Fruit fly (Drosophila melanogaster) whole organism, embryonic: ENCODE data around the gene ftz-f1.
A peak's percentile ranks its signal among the peaks of the same experiment; 100 is the strongest.

Experiments used
- Bdp1 ChIP-seq: fragments of 200-800 bp; sonication (Bioruptor generic); optimal IDR thresholded peaks from 3 replicates; lab custom pipeline; 2016; ENCODE audit warnings: missing biosample characterization, missing genetic modification characterization
- CG10321 ChIP-seq: fragments of 200-800 bp; sonication (Bioruptor generic); IDR thresholded peaks from 2 replicates; pipeline ENCODE4 v1.3.6; 2022; ENCODE audit warnings: missing biosample characterization, missing genetic modification characterization
- CG10366 ChIP-seq: fragments of 200-800 bp; sonication (Bioruptor generic); IDR thresholded peaks from 2 replicates; pipeline ENCODE4 v1.3.6; 2022; ENCODE audit warnings: missing biosample characterization, missing genetic modification characterization
- CG10431 ChIP-seq: fragments of 200-800 bp; sonication (Bioruptor generic); optimal IDR thresholded peaks from 3 replicates; lab custom pipeline; 2018; ENCODE audit warnings: missing biosample characterization, mild to moderate bottlenecking, missing genetic modification characterization
- CG10654 ChIP-seq: fragments of 200-800 bp; sonication (Bioruptor generic); optimal IDR thresholded peaks from 2 replicates; lab custom pipeline; 2016; ENCODE audit warnings: missing biosample characterization, missing genetic modification characterization
- CG11696 ChIP-seq: fragments of 200-800 bp; sonication (Bioruptor generic); IDR thresholded peaks from 2 replicates; pipeline ENCODE4 v1.3.6; 2022; ENCODE audit warnings: missing biosample characterization, missing genetic modification characterization
- CG12391 ChIP-seq: fragments of 200-800 bp; sonication (Bioruptor generic); optimal IDR thresholded peaks from 3 replicates; lab custom pipeline; 2018; ENCODE audit warnings: missing biosample characterization, mild to moderate bottlenecking, missing genetic modification characterization, moderate library complexity
- CG13287 ChIP-seq: fragments of 200-800 bp; sonication (Bioruptor generic); IDR thresholded peaks from 2 replicates; pipeline ENCODE4 v1.3.6; 2022; ENCODE audit warnings: missing biosample characterization, missing genetic modification characterization; ENCODE audit not compliant: partially characterized antibody
- CG14441 ChIP-seq: fragments of 200-800 bp; sonication (Bioruptor generic); IDR thresholded peaks from 2 replicates; pipeline ENCODE4 v1.3.6; 2022; ENCODE audit warnings: missing biosample characterization, missing genetic modification characterization
- CG15601 ChIP-seq: fragments of 200-800 bp; sonication (Bioruptor generic); optimal IDR thresholded peaks from 3 replicates; lab custom pipeline; 2019; ENCODE audit warnings: missing biosample characterization, mild to moderate bottlenecking, missing genetic modification characterization, moderate library complexity
- CG17612 ChIP-seq: fragments of 200-800 bp; sonication (Bioruptor generic); IDR thresholded peaks from 2 replicates; pipeline ENCODE4 v1.3.6; 2022; ENCODE audit warnings: missing biosample characterization, missing genetic modification characterization
- CG18011 ChIP-seq: fragments of 200-800 bp; sonication (Bioruptor generic); optimal IDR thresholded peaks from 2 replicates; lab custom pipeline; 2017; ENCODE audit warnings: missing biosample characterization, missing genetic modification characterization, mild to moderate bottlenecking, moderate library complexity, missing genotype
- CG2199 ChIP-seq: fragments of 200-800 bp; sonication (Bioruptor generic); IDR thresholded peaks from 3 replicates; pipeline ENCODE4 v1.3.6; 2022; ENCODE audit warnings: missing biosample characterization, missing genetic modification characterization
- CG42726 ChIP-seq: fragments of 200-800 bp; sonication (Bioruptor generic); IDR thresholded peaks from 2 replicates; pipeline ENCODE4 v1.3.6; 2022; ENCODE audit warnings: missing biosample characterization, missing genetic modification characterization; ENCODE audit not compliant: partially characterized antibody
- CG43689 ChIP-seq: fragments of 200-800 bp; sonication (Bioruptor generic); IDR thresholded peaks from 2 replicates; pipeline ENCODE4 v1.3.6; 2022; ENCODE audit warnings: missing biosample characterization, missing genetic modification characterization
- CG4424 ChIP-seq: fragments of 200-800 bp; sonication (Bioruptor generic); optimal IDR thresholded peaks from 3 replicates; lab custom pipeline; 2016; ENCODE audit warnings: missing biosample characterization, missing genetic modification characterization
- CG4617 ChIP-seq: fragments of 200-800 bp; sonication (Bioruptor generic); optimal IDR thresholded peaks from 3 replicates; lab custom pipeline; 2016; ENCODE audit warnings: missing biosample characterization, missing genetic modification characterization, borderline replicate concordance
- CG6854 ChIP-seq: fragments of 200-800 bp; sonication (Bioruptor generic); optimal IDR thresholded peaks from 3 replicates; lab custom pipeline; 2017; ENCODE audit warnings: missing biosample characterization, mild to moderate bottlenecking, missing genetic modification characterization
- Dad ChIP-seq: fragments of 200-800 bp; sonication (Bioruptor generic); optimal IDR thresholded peaks from 3 replicates; lab custom pipeline; 2016; ENCODE audit warnings: missing biosample characterization, missing genetic modification characterization
- Deaf1 ChIP-seq: fragments of 200-800 bp; optimal IDR thresholded peaks from 3 replicates; lab custom pipeline; 2019; ENCODE audit warnings: missing biosample characterization, mild to moderate bottlenecking, missing genetic modification characterization, moderate library complexity
- Dfd ChIP-seq, 2 experiments: fragments of >200 bp; optimal IDR thresholded peaks; 2 replicates each; lab custom pipeline; 2017; ENCODE audit warnings: missing biosample characterization in 2 of 2, missing genetic modification characterization in 2 of 2
- Drgx ChIP-seq: fragments of 200-800 bp; sonication (Bioruptor generic); IDR thresholded peaks from 2 replicates; pipeline ENCODE4 v1.3.6; 2022; ENCODE audit warnings: missing biosample characterization, missing genetic modification characterization
- Gug ChIP-seq: fragments of 200-800 bp; sonication (Bioruptor generic); IDR thresholded peaks from 4 replicates; pipeline ENCODE4 v1.3.6; 2022; ENCODE audit warnings: missing biosample characterization, missing genetic modification characterization
- Hr3 ChIP-seq: fragments of 200-800 bp; sonication (Bioruptor generic); optimal IDR thresholded peaks from 3 replicates; lab custom pipeline; 2016; ENCODE audit warnings: missing biosample characterization, missing genetic modification characterization
- Hr39 ChIP-seq: fragments of >200 bp; optimal IDR thresholded peaks from 2 replicates; lab custom pipeline; 2017
- Jarid2 ChIP-seq: fragments of 200-800 bp; sonication (Bioruptor generic); optimal IDR thresholded peaks from 3 replicates; lab custom pipeline; 2017; ENCODE audit warnings: mild to moderate bottlenecking, missing biosample characterization, missing genetic modification reagents, missing genetic modification characterization
- Mes4 ChIP-seq: fragments of 200-800 bp; sonication (Bioruptor generic); optimal IDR thresholded peaks from 2 replicates; lab custom pipeline; 2016; ENCODE audit warnings: missing biosample characterization, missing genetic modification characterization
- Sox102F ChIP-seq: fragments of 200-800 bp; sonication (Bioruptor generic); optimal IDR thresholded peaks from 2 replicates; lab custom pipeline; 2018; ENCODE audit warnings: missing biosample characterization, mild to moderate bottlenecking, missing genetic modification characterization, moderate library complexity
- aop ChIP-seq: fragments of 200-800 bp; sonication (Bioruptor generic); IDR thresholded peaks from 2 replicates; pipeline ENCODE4 v1.3.6; 2022; ENCODE audit warnings: missing biosample characterization, missing genetic modification characterization
- br ChIP-seq: fragments of >200 bp; optimal IDR thresholded peaks from 2 replicates; lab custom pipeline; 2017
- cg ChIP-seq: fragments of 200-800 bp; sonication (Bioruptor generic); optimal IDR thresholded peaks from 3 replicates; lab custom pipeline; 2019; ENCODE audit warnings: missing biosample characterization, mild to moderate bottlenecking, missing genetic modification characterization, moderate library complexity
- fru ChIP-seq: fragments of >200 bp; optimal IDR thresholded peaks from 2 replicates; lab custom pipeline; 2017
- gcm ChIP-seq: fragments of 200-800 bp; sonication (Bioruptor generic); optimal IDR thresholded peaks from 2 replicates; lab custom pipeline; 2019; ENCODE audit warnings: missing biosample characterization, mild to moderate bottlenecking, missing genetic modification characterization, moderate library complexity
- grn ChIP-seq: fragments of 200-800 bp; sonication (Bioruptor generic); optimal IDR thresholded peaks from 3 replicates; lab custom pipeline; 2017; ENCODE audit warnings: missing biosample characterization, missing genetic modification characterization
- gro ChIP-seq: fragments of 200-800 bp; sonication (Bioruptor generic); optimal IDR thresholded peaks from 2 replicates; lab custom pipeline; 2016; ENCODE audit warnings: missing biosample characterization, missing genetic modification characterization
- gsb ChIP-seq: fragments of 200-800 bp; sonication (Bioruptor generic); IDR thresholded peaks from 2 replicates; pipeline ENCODE4 v1.3.6; 2022; ENCODE audit warnings: missing biosample characterization, missing genetic modification characterization
- gt ChIP-seq: fragments of 200-800 bp; sonication (Bioruptor generic); IDR thresholded peaks from 2 replicates; pipeline ENCODE4 v1.3.6; 2022; ENCODE audit warnings: missing biosample characterization, missing genetic modification characterization
- h ChIP-seq: fragments of >200 bp; optimal IDR thresholded peaks from 2 replicates; lab custom pipeline; 2017
- ind ChIP-seq: fragments of 200-800 bp; sonication (Bioruptor generic); optimal IDR thresholded peaks from 3 replicates; lab custom pipeline; 2016; ENCODE audit warnings: missing biosample characterization, missing genetic modification characterization
- insv ChIP-seq, 2 experiments: fragments of 200-800 bp; sonication (Bioruptor generic); optimal IDR thresholded peaks; 3 replicates each; lab custom pipeline; 2016 to 2018; ENCODE audit warnings: missing biosample characterization in 2 of 2, missing genetic modification characterization in 2 of 2
- ken ChIP-seq: fragments of 200-800 bp; sonication (Bioruptor generic); IDR thresholded peaks from 3 replicates; pipeline ENCODE4 v1.3.6; 2022; ENCODE audit warnings: missing biosample characterization, missing genetic modification characterization
- lbe ChIP-seq: fragments of 200-800 bp; sonication (Bioruptor generic); optimal IDR thresholded peaks from 2 replicates; lab custom pipeline; 2016; ENCODE audit warnings: missing biosample characterization, mild to moderate bottlenecking, missing genetic modification characterization
- lmd ChIP-seq: fragments of 200-800 bp; sonication (Bioruptor generic); IDR thresholded peaks from 2 replicates; pipeline ENCODE4 v1.3.6; 2022; ENCODE audit warnings: missing biosample characterization, missing genetic modification characterization
- lola ChIP-seq, 3 experiments: fragments of >200 bp in 2 of 3; fragments of 200-800 bp in 1 of 3; sonication (Bioruptor generic) in 1 of 3; optimal IDR thresholded peaks; 2 replicates each; lab custom pipeline; 2017 to 2019; ENCODE audit warnings: missing biosample characterization in 3 of 3, missing genetic modification characterization in 3 of 3, mild to moderate bottlenecking in 1 of 3, moderate library complexity in 1 of 3
- org-1 ChIP-seq: fragments of 200-800 bp; sonication (Bioruptor generic); optimal IDR thresholded peaks from 2 replicates; lab custom pipeline; 2017; ENCODE audit warnings: missing biosample characterization, missing genetic modification characterization
- peb ChIP-seq: fragments of 200-800 bp; sonication (Bioruptor generic); IDR thresholded peaks from 2 replicates; pipeline ENCODE4 v1.3.6; 2022; ENCODE audit warnings: missing biosample characterization, missing genetic modification characterization
- pnt ChIP-seq: fragments of 200-800 bp; sonication (Bioruptor generic); optimal IDR thresholded peaks from 3 replicates; lab custom pipeline; 2016; ENCODE audit warnings: missing biosample characterization, missing genetic modification characterization
- ro ChIP-seq: fragments of 200-800 bp; sonication (Bioruptor generic); IDR thresholded peaks from 2 replicates; pipeline ENCODE4 v1.3.6; 2022; ENCODE audit warnings: missing biosample characterization, missing genetic modification characterization
- schlank ChIP-seq: fragments of 200-800 bp; sonication (Bioruptor generic); optimal IDR thresholded peaks from 2 replicates; lab custom pipeline; 2018; ENCODE audit warnings: missing biosample characterization, mild to moderate bottlenecking, missing genetic modification characterization
- sens-2 ChIP-seq: fragments of 200-800 bp; sonication (Bioruptor generic); IDR thresholded peaks from 2 replicates; pipeline ENCODE4 v1.3.6; 2022; ENCODE audit warnings: missing biosample characterization, missing genetic modification characterization
- slou ChIP-seq: fragments of 200-800 bp; sonication (Bioruptor generic); optimal IDR thresholded peaks from 3 replicates; lab custom pipeline; 2016; ENCODE audit warnings: missing biosample characterization, missing genetic modification characterization
- so ChIP-seq: fragments of 200-800 bp; sonication (Bioruptor generic); IDR thresholded peaks from 3 replicates; pipeline ENCODE4 v1.3.6; 2022; ENCODE audit warnings: missing biosample characterization, missing genetic modification characterization
- tna ChIP-seq: fragments of 200-800 bp; sonication (Bioruptor generic); IDR thresholded peaks from 2 replicates; pipeline ENCODE4 v1.3.6; 2022; ENCODE audit warnings: missing biosample characterization, missing genetic modification characterization; ENCODE audit not compliant: partially characterized antibody
- unpg ChIP-seq: fragments of 200-800 bp; sonication (Bioruptor generic); optimal IDR thresholded peaks from 3 replicates; lab custom pipeline; 2018; ENCODE audit warnings: missing biosample characterization, mild to moderate bottlenecking, missing genetic modification characterization, moderate library complexity

ftz-f1 gene

dm6 chr3L:18828318-18828717 is 27.2 kb upstream of the ftz-f1 start (continued):
- no peak for TF ChIP-seq Jarid2 (GFP tag; lab: Kevin White, UChicago)
- TF ChIP-seq tna: peak; percentile 60; the same call in 1 of the 2 replicates
- no peak for TF ChIP-seq ind (GFP tag; lab: Kevin White, UChicago)
- no peak for TF ChIP-seq schlank (tag; lab: Kevin White, UChicago)
- TF ChIP-seq lola (GFP tag; optimal IDR thresholded peaks at IDR 0.05; lab: Kevin White, UChicago): no peak
- TF ChIP-seq gsb (GFP tag; lab: Robert Waterston, UW): no peak
- TF ChIP-seq CG13287 (GFP tag; lab: Robert Waterston, UW): peak; percentile 83
- TF ChIP-seq Deaf1 (tag; lab: Kevin White, UChicago): no peak
- TF ChIP-seq Dfd (GFP tag; optimal IDR thresholded peaks at IDR 0.05; lab: Kevin White, UChicago): no peak
- no peak for TF ChIP-seq CG11696
- TF ChIP-seq CG10366 (GFP tag; lab: Robert Waterston, UW): no peak
- TF ChIP-seq ro (GFP tag; lab: Robert Waterston, UW): no peak
- TF ChIP-seq so (GFP tag; lab: Robert Waterston, UW): no peak
- no peak for TF ChIP-seq CG4424 (GFP tag; lab: Kevin White, UChicago)
- no peak for TF ChIP-seq CG15601
- no peak for TF ChIP-seq lmd (GFP tag; lab: Robert Waterston, UW)
- TF ChIP-seq pnt (GFP tag; lab: Kevin White, UChicago): no peak
- TF ChIP-seq cg (GFP tag; lab: Kevin White, UChicago): no peak
- no peak for TF ChIP-seq h (lab: Kevin White, UChicago)
- TF ChIP-seq CG4617 (GFP tag; lab: Kevin White, UChicago): no peak
- TF ChIP-seq Bdp1 (GFP tag; lab: Kevin White, UChicago): no peak
- TF ChIP-seq peb (GFP tag; lab: Robert Waterston, UW): no peak
- TF ChIP-seq Dad: no peak
- TF ChIP-seq CG10654 (GFP tag; lab: Kevin White, UChicago): no peak
- TF ChIP-seq CG14441 (GFP tag; lab: Robert Waterston, UW): no peak
- peak; percentile 74 for TF ChIP-seq CG6854 (GFP tag; lab: Kevin White, UChicago)
- no peak for TF ChIP-seq Sox102F (GFP tag; lab: Kevin White, UChicago)
- TF ChIP-seq Gug: no peak
- TF ChIP-seq CG42726 (GFP tag; lab: Robert Waterston, UW): peak; percentile 77; the same call in 1 of the 2 replicates
- TF ChIP-seq slou (GFP tag; lab: Kevin White, UChicago): no peak
- TF ChIP-seq sens-2 (GFP tag; lab: Robert Waterston, UW): no peak
- TF ChIP-seq CG10321 (GFP tag; lab: Robert Waterston, UW): no peak
- no peak for TF ChIP-seq gt (GFP tag; lab: Robert Waterston, UW)
- no peak for TF ChIP-seq Mes4 (GFP tag; lab: Kevin White, UChicago)
- TF ChIP-seq grn: no peak
- TF ChIP-seq ken: no peak
- TF ChIP-seq gcm: no peak
- TF ChIP-seq CG43689: no peak
- TF ChIP-seq CG12391 (tag; lab: Kevin White, UChicago): no peak
- TF ChIP-seq Hr3 (GFP tag; lab: Kevin White, UChicago): no peak
- no peak for TF ChIP-seq Hr39 (lab: Kevin White, UChicago)
- no peak for TF ChIP-seq fru (lab: Kevin White, UChicago)
- TF ChIP-seq CG18011: no peak
- TF ChIP-seq insv (GFP tag; optimal IDR thresholded peaks at IDR 0.05; lab: Kevin White, UChicago): peak in 1 of 2 experiments; percentile 34
- TF ChIP-seq Drgx (GFP tag; lab: Robert Waterston, UW): no peak
- TF ChIP-seq org-1 (GFP tag; lab: Kevin White, UChicago): no peak
- TF ChIP-seq aop (GFP tag; lab: Robert Waterston, UW): no peak
- peak; percentile 17 for TF ChIP-seq lbe (GFP tag; lab: Kevin White, UChicago)
- no peak for TF ChIP-seq br (lab: Kevin White, UChicago)
- no peak for TF ChIP-seq CG10431
- no peak for TF ChIP-seq unpg (GFP tag; lab: Kevin White, UChicago)
- TF ChIP-seq gro (GFP tag; lab: Kevin White, UChicago): no peak
- no peak for TF ChIP-seq CG17612 (GFP tag; lab: Robert Waterston, UW)
- TF ChIP-seq CG2199 (GFP tag; lab: Robert Waterston, UW): 0 out of 3 replicates have a peak, but pooled peaks have one; percentile 41
